Fruit fly (Drosophila melanogaster): Measurements from ENCODE around the gene CG31465.

DNA sequence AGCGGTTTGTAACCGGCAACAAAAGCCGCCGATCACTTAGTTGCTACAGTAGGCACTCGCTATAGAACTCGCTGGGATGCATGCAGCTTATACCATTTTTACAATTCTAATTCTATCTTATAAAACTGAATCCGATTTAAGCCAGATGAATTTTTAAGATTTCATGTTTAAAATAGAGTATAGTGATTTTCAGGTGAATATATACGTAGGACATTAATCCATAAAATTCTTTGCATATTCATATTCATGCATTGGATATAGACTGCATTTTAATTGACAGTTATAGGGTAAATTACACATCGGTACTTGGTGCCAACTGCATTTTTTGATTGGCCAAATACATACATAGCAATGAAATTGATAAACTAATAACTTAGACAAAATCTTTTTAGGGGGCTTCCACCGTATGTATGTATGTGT, 7.0 kb downstream of the CG31465 start:
- TF ChIP-seq CG31224 (GFP tag; IDR thresholded peaks at IDR 0.05): peak; percentile 32
- TF ChIP-seq HLHmδ (GFP tag; optimal IDR thresholded peaks at IDR 0.05): no peak
- TF ChIP-seq YL-1 (GFP tag; optimal IDR thresholded peaks at IDR 0.05): no peak
